Worm (Caenorhabditis elegans): ENCODE results near the gene R07E4.1.

The R07E4.1 gene

DNA sequence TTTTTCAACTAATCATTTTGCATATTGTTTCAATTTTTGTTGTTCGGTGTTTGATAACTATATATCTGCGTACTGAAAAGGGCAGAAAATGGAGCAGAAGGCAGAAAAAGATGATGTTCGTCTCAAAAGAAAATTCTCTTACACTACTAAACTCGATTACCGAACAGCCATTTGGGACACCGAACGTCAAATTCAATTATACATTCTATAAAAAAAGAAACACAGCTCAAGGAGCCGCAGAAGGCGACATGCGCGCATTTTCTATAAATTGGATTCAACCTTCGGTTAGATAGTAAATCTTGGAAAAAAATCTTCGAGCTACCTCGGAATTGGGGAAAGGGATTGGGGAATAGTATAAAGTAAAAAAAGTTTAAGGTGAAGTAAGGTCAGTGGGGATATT, 24.4 kb downstream of the R07E4.1 start:
- TF ChIP-seq elt-2 (tag; optimal IDR thresholded peaks at IDR 0.05) (no peak), jun-1 (tag; optimal IDR thresholded peaks at IDR 0.05) (no peak), lin-39 (tag; optimal IDR thresholded peaks at IDR 0.05) (no peak), fkh-10 (GFP tag; optimal IDR thresholded peaks at IDR 0.05) (peak; percentile 83), pqm-1 (tag; optimal IDR thresholded peaks at IDR 0.05) (no peak), egl-27 (tag; optimal IDR thresholded peaks at IDR 0.05) (no peak), nfya-1 (tag; optimal IDR thresholded peaks at IDR 0.05; ENCODE audit: insufficient read depth) (peak; percentile 12), aly-2 (tag; optimal IDR thresholded peaks at IDR 0.05) (no peak), mdl-1 (tag; optimal IDR thresholded peaks at IDR 0.05) (no peak)

ce11 chrX:5984581-5985039, 25.7 kb downstream of the R07E4.1 start, which contains the start of gene klp-13:
Gene klp-13 (plus strand): TSS chrX:5984989.
- peak; percentile 97 for TF ChIP-seq hmg-11 (tag; optimal IDR thresholded peaks at IDR 0.05)
- no peak for TF ChIP-seq aly-2 (tag; optimal IDR thresholded peaks at IDR 0.05)
- peak; percentile 91 for TF ChIP-seq lin-15B (tag; optimal IDR thresholded peaks at IDR 0.05)
- no peak for TF ChIP-seq nhr-43 (tag; optimal IDR thresholded peaks at IDR 0.05; ENCODE audit: poor library complexity, severe bottlenecking)
- TF ChIP-seq skn-1 (tag; optimal IDR thresholded peaks at IDR 0.05) = peak; percentile 88
- TF ChIP-seq tbx-2 (tag; optimal IDR thresholded peaks at IDR 0.05) = peak; percentile 63
- no peak for TF ChIP-seq sea-2 (GFP tag; optimal IDR thresholded peaks at IDR 0.05)
- TF ChIP-seq lsy-12 (tag; optimal IDR thresholded peaks at IDR 0.05) = peak; percentile 67
- TF ChIP-seq zag-1 (tag; optimal IDR thresholded peaks at IDR 0.05) = peak; percentile 49
- peak; percentile 70 for TF ChIP-seq R02D3.7 (tag; optimal IDR thresholded peaks at IDR 0.05)
- TF ChIP-seq nhr-77 (tag; optimal IDR thresholded peaks at IDR 0.05) = no peak
- peak; percentile 79 for TF ChIP-seq egl-5 (tag; optimal IDR thresholded peaks at IDR 0.05)
- no peak for TF ChIP-seq nhr-28 (tag; optimal IDR thresholded peaks at IDR 0.05)
- TF ChIP-seq ceh-16 (tag; optimal IDR thresholded peaks at IDR 0.05) = no peak
- TF ChIP-seq ztf-4 (tag; optimal IDR thresholded peaks at IDR 0.05) = no peak
- no peak for TF ChIP-seq unc-39 (tag; optimal IDR thresholded peaks at IDR 0.05)
- peak; percentile 76 for TF ChIP-seq ceh-82 (tag; optimal IDR thresholded peaks at IDR 0.05)
- TF ChIP-seq nhr-12 (tag; optimal IDR thresholded peaks at IDR 0.05) = no peak
- peak; percentile 81 for TF ChIP-seq unc-62 (GFP tag; optimal IDR thresholded peaks at IDR 0.05)
- TF ChIP-seq fkh-2 (tag; optimal IDR thresholded peaks at IDR 0.05) = no peak
- TF ChIP-seq ztf-11 (tag; optimal IDR thresholded peaks at IDR 0.05) = no peak
- peak; percentile 60 for TF ChIP-seq ceh-28 (tag; optimal IDR thresholded peaks at IDR 0.05)
- TF ChIP-seq fkh-10 (GFP tag; optimal IDR thresholded peaks at IDR 0.05) = peak; percentile 56
- TF ChIP-seq elt-1 (tag; optimal IDR thresholded peaks at IDR 0.05) = peak; percentile 15
- TF ChIP-seq pha-4 (tag; optimal IDR thresholded peaks at IDR 0.05) = peak; percentile 93
- TF ChIP-seq fos-1 (tag; optimal IDR thresholded peaks at IDR 0.05) = no peak
- TF ChIP-seq jun-1 (tag; optimal IDR thresholded peaks at IDR 0.05) = peak; percentile 79
- peak; percentile 75 for TF ChIP-seq elt-2 (tag; optimal IDR thresholded peaks at IDR 0.05)
- TF ChIP-seq nhr-237 (tag; optimal IDR thresholded peaks at IDR 0.05) = no peak
- TF ChIP-seq nhr-11 (tag; optimal IDR thresholded peaks at IDR 0.05) = no peak
- TF ChIP-seq mdl-1 (tag; optimal IDR thresholded peaks at IDR 0.05) = peak; percentile 42
- peak; percentile 61 for TF ChIP-seq snpc-4 (tag; optimal IDR thresholded peaks at IDR 0.05)
- TF ChIP-seq nhr-76 (tag; optimal IDR thresholded peaks at IDR 0.05) = no peak
- TF ChIP-seq eor-1 (tag; optimal IDR thresholded peaks at IDR 0.05) = no peak
- no peak for TF ChIP-seq ama-1 (optimal IDR thresholded peaks at IDR 0.05)
- TF ChIP-seq nhr-25 (tag; optimal IDR thresholded peaks at IDR 0.05) = peak; percentile 65
- TF ChIP-seq ceh-9 (tag; optimal IDR thresholded peaks at IDR 0.05) = no peak
- no peak for TF ChIP-seq elt-3 (tag; optimal IDR thresholded peaks at IDR 0.05)
- peak; percentile 60 for TF ChIP-seq ZK546.5 (tag; optimal IDR thresholded peaks at IDR 0.05)
- peak; percentile 74 for TF ChIP-seq nhr-23 (tag; optimal IDR thresholded peaks at IDR 0.05)
- peak; percentile 18 for TF ChIP-seq egl-27 (tag; optimal IDR thresholded peaks at IDR 0.05)
- peak; percentile 95 for TF ChIP-seq nfya-1 (tag; optimal IDR thresholded peaks at IDR 0.05; ENCODE audit: insufficient read depth)
- peak; percentile 98 for TF ChIP-seq lin-39 (tag; optimal IDR thresholded peaks at IDR 0.05)
- no peak for TF ChIP-seq nhr-67 (tag; optimal IDR thresholded peaks at IDR 0.05)
- no peak for TF ChIP-seq daf-12 (tag; optimal IDR thresholded peaks at IDR 0.05)
- TF ChIP-seq pqm-1 (tag; optimal IDR thresholded peaks at IDR 0.05) = peak; percentile 11
- TF ChIP-seq mml-1 (tag; optimal IDR thresholded peaks at IDR 0.05) = no peak

All from whole organism, L3 larva.